Fruit fly (Drosophila melanogaster) whole organism, pupa: ENCODE results near the gene Mocs2B.
A peak's percentile ranks its signal among the peaks of the same experiment; 100 is the strongest.
"Not testable (repeated sequence)": the region's sequence is repeated elsewhere in the genome, so short reads cannot be mapped to it uniquely, and the experiment has no call there.

Experiments
- CG10348 ChIP-seq: fragments of 200-800 bp; sonication (Bioruptor generic); IDR thresholded peaks from 2 replicates; pipeline ENCODE4 v1.3.6; 2022; ENCODE audit warnings: missing biosample characterization, missing genetic modification characterization
- CG12605 ChIP-seq: fragments of 200-800 bp; sonication (Bioruptor generic); IDR thresholded peaks from 2 replicates; pipeline ENCODE4 v1.3.6; 2022; ENCODE audit warnings: missing biosample characterization, missing genetic modification characterization
- CG14655 ChIP-seq: fragments of 200-800 bp; sonication (Bioruptor generic); optimal IDR thresholded peaks from 3 replicates; lab custom pipeline; 2017; ENCODE audit warnings: mild to moderate bottlenecking, missing biosample characterization, missing genetic modification reagents, missing genetic modification characterization
- CG15710 ChIP-seq: fragments of 200-800 bp; sonication (Bioruptor generic); optimal IDR thresholded peaks from 2 replicates; lab custom pipeline; 2018; ENCODE audit warnings: missing biosample characterization, mild to moderate bottlenecking, missing genetic modification characterization, moderate library complexity
- CG34367 ChIP-seq: fragments of 200-800 bp; sonication (Bioruptor generic); optimal IDR thresholded peaks from 2 replicates; lab custom pipeline; 2018; ENCODE audit warnings: missing biosample characterization, mild to moderate bottlenecking, missing genetic modification characterization
- CG4496 ChIP-seq: fragments of 200-800 bp; sonication (Bioruptor generic); IDR thresholded peaks from 3 replicates; pipeline ENCODE4 v1.3.6; 2022; ENCODE audit warnings: missing biosample characterization, missing genetic modification characterization
- CG8159 ChIP-seq: fragments of 200-800 bp; sonication (Bioruptor generic); optimal IDR thresholded peaks from 3 replicates; lab custom pipeline; 2018; ENCODE audit warnings: missing biosample characterization, mild to moderate bottlenecking, missing genetic modification characterization, moderate library complexity
- CG8301 ChIP-seq: fragments of 200-800 bp; sonication (Bioruptor generic); optimal IDR thresholded peaks from 2 replicates; lab custom pipeline; 2018; ENCODE audit warnings: missing biosample characterization, mild to moderate bottlenecking, missing genetic modification characterization
- CG9948 ChIP-seq: fragments of 200-800 bp; sonication (Bioruptor generic); optimal IDR thresholded peaks from 2 replicates; lab custom pipeline; 2018; ENCODE audit warnings: missing biosample characterization, mild to moderate bottlenecking, missing genetic modification characterization, moderate library complexity
- D1 ChIP-seq: fragments of 200-800 bp; sonication (Bioruptor generic); optimal IDR thresholded peaks from 2 replicates; lab custom pipeline; 2018; ENCODE audit warnings: missing biosample characterization, mild to moderate bottlenecking, missing genetic modification characterization, moderate library complexity
- EcR ChIP-seq: fragments of 200-800 bp; sonication (Bioruptor generic); optimal IDR thresholded peaks from 3 replicates; lab custom pipeline; 2019; ENCODE audit warnings: missing biosample characterization, missing genetic modification characterization, mild to moderate bottlenecking, moderate library complexity, missing genetic modification reagents
- Ets98B ChIP-seq: fragments of 200-800 bp; sonication (Bioruptor generic); IDR thresholded peaks from 2 replicates; pipeline ENCODE4 v1.3.6; 2022; ENCODE audit warnings: missing biosample characterization, missing genetic modification characterization
- Pif1A ChIP-seq: fragments of 200-800 bp; sonication (Bioruptor generic); optimal IDR thresholded peaks from 3 replicates; lab custom pipeline; 2016; ENCODE audit warnings: missing biosample characterization, missing genetic modification characterization
- Pif1B ChIP-seq: fragments of 200-800 bp; sonication (Bioruptor generic); optimal IDR thresholded peaks from 3 replicates; lab custom pipeline; 2016; ENCODE audit warnings: missing biosample characterization, missing genetic modification characterization
- Snoo ChIP-seq: fragments of 200-800 bp; sonication (Bioruptor generic); optimal IDR thresholded peaks from 3 replicates; lab custom pipeline; 2017; ENCODE audit warnings: missing biosample characterization, mild to moderate bottlenecking, missing genetic modification characterization, inconsistent platforms
- fd96Ca ChIP-seq: fragments of 200-800 bp; sonication (Bioruptor generic); IDR thresholded peaks from 3 replicates; pipeline ENCODE4 v1.3.6; 2022; ENCODE audit warnings: missing biosample characterization, missing genetic modification characterization
- gl ChIP-seq: fragments of 200-800 bp; sonication (Bioruptor generic); optimal IDR thresholded peaks from 2 replicates; lab custom pipeline; 2018; ENCODE audit warnings: missing biosample characterization, mild to moderate bottlenecking, missing genetic modification characterization
- rn ChIP-seq: fragments of 200-800 bp; sonication (Bioruptor generic); IDR thresholded peaks from 2 replicates; pipeline ENCODE4 v1.3.6; 2022; ENCODE audit warnings: missing biosample characterization, missing genetic modification characterization

The Mocs2B gene

DNA sequence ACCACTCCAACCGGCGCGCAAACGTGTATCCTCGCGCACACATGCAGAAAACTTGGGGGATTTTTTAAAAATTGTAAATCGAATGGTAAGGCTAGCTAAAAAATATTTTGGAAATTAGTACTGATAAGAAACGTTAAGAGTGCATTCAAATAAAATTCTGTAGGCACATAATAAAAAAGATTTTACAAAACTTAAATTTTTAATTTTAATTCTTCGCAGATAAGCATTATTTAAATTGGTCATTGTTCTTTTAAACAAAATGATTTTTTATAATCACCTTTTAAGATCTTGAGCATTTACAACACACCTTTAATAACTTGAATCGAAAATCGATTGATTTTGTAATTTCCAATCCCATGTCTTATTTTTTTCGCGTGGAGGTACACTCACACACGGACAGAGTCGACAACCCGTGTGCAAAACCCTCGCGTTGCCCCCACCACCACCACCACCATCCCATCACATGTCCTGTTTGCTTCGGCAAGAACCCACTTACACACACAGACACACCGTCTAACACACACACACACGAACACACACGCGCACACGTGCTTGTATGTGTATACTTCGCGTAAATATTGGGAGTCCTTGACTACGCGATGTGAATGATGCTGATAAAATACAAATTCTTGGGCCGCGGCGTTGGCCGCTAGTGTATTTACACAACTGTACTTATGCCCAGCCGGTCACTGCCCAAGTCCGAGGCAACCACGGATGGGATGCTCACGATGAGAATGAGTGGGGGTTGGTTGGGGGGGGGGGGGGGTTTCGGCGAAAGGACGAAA lies 40.4 kb upstream of the Mocs2B start:
- no peak for TF ChIP-seq CG10348
- TF ChIP-seq CG8301 (tag; lab: Kevin White, UChicago): no peak
- TF ChIP-seq CG9948 (tag; lab: Kevin White, UChicago): no peak
- TF ChIP-seq Ets98B (GFP tag; lab: Robert Waterston, UW): no peak
- TF ChIP-seq CG8159: peak; percentile 5
- no peak for TF ChIP-seq CG4496 (GFP tag; lab: Robert Waterston, UW)

DNA sequence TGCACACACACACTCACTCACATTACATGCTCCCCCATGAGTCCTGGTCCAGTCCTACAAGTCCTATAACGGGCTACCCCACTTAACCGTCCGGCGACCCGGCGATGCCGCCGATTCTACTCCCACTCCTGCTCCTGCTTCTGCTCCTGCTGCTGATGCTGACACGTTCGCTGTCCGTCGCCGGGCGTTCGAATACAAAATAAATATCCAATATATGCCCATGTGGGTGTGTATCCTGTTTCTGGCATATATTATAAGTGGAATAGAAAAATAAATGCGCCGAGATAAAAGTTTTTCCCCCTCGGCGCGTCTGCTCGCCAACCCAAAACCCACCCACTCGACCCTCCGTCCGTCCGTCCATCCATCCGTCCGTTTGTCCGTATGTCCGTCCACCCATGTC lies 39.6 kb upstream of the Mocs2B start:
- no peak for TF ChIP-seq rn (GFP tag; lab: Robert Waterston, UW)
- TF ChIP-seq Ets98B (GFP tag; lab: Robert Waterston, UW): no peak
- TF ChIP-seq D1 (tag; lab: Kevin White, UChicago): no peak
- TF ChIP-seq CG14655: no peak
- TF ChIP-seq, all 21 proteins: peak for 0

DNA sequence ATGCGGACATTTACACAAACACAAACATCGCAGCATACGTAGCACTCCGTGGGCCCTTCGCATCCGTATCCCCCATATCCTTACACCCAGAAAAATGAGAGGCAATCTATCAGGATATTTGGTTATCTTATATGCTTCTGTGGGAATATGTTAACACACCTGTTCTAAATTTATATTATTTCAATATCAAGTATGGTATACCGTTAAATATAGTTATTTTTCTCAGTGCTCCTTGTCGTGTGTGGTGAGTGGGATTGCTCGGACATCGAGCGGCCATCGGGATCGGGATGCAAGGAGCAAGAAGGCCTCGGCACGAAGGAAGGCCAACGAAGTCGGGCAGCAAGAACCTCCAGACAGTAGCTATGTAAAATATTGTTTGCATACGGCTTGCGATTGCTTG lies 34.4 kb upstream of the Mocs2B start:
- no peak for TF ChIP-seq CG9948 (tag; lab: Kevin White, UChicago)
- TF ChIP-seq CG34367 (tag; lab: Kevin White, UChicago): no peak
- peak; percentile 18 for TF ChIP-seq CG8159
- TF ChIP-seq CG12605 (GFP tag; lab: Robert Waterston, UW): no peak
- no peak for TF ChIP-seq rn (GFP tag; lab: Robert Waterston, UW)

DNA sequence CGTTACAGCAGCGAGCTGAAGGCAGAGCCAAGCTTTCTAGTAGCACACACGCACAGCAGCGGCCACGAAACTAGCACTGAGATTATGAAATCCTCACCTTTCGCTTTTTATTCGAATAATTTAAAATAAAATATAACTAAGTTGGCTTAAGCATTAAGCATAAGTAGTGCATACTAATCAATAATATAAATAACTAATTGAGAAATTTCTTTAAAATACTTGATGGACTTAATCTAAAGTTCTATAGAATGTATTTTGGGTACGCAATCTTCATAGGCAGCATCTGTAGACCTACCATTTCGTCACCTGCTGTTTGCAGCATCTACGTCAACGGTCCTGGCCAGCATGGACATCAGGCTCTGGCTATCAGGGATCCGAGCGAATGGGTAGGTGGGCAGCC lies 25.2 kb upstream of the Mocs2B start:
- no peak for TF ChIP-seq EcR
- no peak for TF ChIP-seq CG8301 (tag; lab: Kevin White, UChicago)
- TF ChIP-seq CG8159: peak; percentile 33
- peak; percentile 13 for TF ChIP-seq CG15710
- TF ChIP-seq CG10348: no peak
- no peak for TF ChIP-seq Pif1A (GFP tag; lab: Kevin White, UChicago)
- TF ChIP-seq Snoo (tag; lab: Kevin White, UChicago): no peak

DNA sequence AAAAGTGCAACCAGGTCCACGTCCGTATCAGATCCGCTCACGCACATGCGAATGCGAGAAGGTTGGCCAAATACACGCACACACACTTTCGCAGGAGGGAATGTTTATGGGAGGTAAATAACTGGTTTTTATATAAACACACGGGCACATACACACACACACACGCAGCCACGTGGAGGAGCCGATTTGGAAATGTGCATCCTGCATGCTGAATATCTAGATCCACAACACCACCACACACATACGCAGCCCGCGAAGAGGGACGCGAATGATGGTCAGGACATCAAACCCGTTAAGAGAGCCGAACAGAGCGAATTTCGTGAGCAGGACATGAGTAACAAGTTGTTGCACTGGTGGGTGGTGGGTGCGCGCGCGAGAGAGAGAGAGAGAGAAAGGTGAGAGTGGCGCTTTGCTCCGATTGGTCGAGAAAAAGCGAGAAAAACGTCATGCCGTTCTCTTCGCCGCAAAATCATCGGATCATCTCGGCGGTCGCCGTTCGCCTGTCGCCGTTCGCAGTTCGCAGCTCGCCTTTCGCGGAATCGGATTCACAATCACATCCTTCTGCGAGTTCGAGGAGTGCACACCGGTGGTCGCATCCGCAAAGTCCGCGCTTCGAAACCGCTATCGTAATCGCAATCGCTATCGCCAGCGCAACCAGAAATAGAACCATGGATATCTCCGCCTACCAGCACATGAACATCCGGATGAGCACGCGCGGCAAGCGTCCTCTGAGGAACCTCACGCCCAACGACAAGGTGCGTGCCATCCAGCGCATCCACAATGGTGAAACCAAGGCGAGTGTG lies 10.6 kb upstream of the Mocs2B start, which contains the start of gene danr:
Gene danr, plus strand, starts transcription at position 508 of the 803 bp plus-strand sequence.
- TF ChIP-seq gl (tag; lab: Kevin White, UChicago): no peak
- peak; percentile 76 for TF ChIP-seq CG12605 (GFP tag; lab: Robert Waterston, UW)

DNA sequence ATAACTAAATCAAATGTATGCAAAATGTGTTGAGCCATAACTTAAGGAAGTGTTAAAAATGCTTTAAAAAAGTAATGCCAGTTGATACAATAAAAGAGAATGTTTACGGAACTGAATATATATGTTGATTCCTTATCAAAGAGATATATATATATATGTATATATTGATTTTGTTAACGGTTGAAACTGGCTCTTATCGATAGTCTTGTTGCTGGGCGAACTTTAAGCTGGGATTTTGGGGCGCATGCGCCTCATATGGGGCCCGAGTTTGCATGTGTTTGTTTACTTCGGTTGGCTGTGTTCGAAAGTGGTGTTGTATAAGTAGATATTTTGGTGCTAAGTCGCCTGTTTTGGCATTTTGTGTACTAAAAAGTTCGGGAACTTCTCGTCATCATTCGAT lies 3.9 kb upstream of the Mocs2B start, which contains the start of gene Bili:
Gene Bili, plus strand, starts transcription at position 265 of the 400 bp plus-strand sequence.
- TF ChIP-seq CG10348; Snoo (tag; lab: Kevin White, UChicago); CG15710: not testable (repeated sequence)

DNA sequence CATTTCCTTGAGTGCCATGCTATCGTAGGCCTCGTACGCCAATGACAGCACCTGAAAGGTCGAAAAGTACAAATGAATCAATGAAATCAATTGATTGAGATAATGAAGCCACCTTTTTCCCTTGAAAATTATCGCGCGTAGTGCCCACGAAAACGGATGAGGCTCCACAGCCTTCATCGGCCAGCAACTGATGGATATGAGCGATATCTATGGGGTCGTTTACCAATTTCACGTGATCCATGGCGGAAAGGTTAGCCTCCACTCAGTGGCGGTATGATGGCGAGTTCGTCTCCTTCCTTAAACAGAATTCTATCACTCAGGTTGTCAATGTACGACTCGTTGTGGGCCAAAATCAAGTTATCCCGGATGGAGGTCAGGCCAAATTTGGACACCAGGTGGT lies 336 bp downstream of the Mocs2B start:
- TF ChIP-seq CG34367 (tag; lab: Kevin White, UChicago) (no peak), rn (GFP tag; lab: Robert Waterston, UW) (no peak), gl (tag; lab: Kevin White, UChicago) (no peak), Snoo (tag; lab: Kevin White, UChicago) (no peak), CG15710 (no peak), CG10348 (no peak), EcR (no peak), fd96Ca (no peak), CG14655 (no peak), CG9948 (tag; lab: Kevin White, UChicago) (no peak), Pif1B (GFP tag; lab: Kevin White, UChicago) (no peak), Pif1A (GFP tag; lab: Kevin White, UChicago) (no peak)
- TF ChIP-seq, all 21 proteins: peak for 0

DNA sequence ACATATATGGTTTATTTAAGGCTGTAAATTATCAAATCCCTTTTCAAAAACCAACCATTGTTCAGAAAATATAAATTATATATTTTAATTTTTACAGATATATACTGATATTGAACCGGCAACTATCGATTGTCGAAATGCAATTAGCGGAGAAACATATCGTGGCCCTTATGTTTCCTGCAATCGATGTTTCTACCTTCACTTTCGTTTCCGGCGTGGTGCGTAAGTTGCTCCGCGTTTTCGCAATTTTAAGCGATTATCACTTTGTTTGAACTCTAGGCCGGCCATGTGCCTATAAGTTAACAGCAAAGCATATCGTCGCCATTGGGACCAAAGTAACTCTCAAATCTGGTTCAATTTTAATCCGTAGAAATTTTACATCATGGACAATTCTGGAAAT lies 3.9 kb downstream of the Mocs2B start, which contains the start of gene vig2:
Gene vig2, plus strand, starts transcription at position 112 of the 400 bp plus-strand sequence.
- TF ChIP-seq Snoo (tag; lab: Kevin White, UChicago) (peak; percentile 52), CG34367 (tag; lab: Kevin White, UChicago) (peak; percentile 14), CG4496 (GFP tag; lab: Robert Waterston, UW) (peak; percentile 82; the same call in 2 of the 3 replicates), CG15710 (peak; percentile 15)
